Worm (Caenorhabditis elegans): ENCODE measurements around the gene F07H5.13.

F07H5.13 gene

ce11 chrII:8832941-8833340 is 42.6 kb downstream of the F07H5.13 start:
- TF ChIP-seq him-1 (tag; optimal IDR thresholded peaks at IDR 0.05) = no peak

DNA sequence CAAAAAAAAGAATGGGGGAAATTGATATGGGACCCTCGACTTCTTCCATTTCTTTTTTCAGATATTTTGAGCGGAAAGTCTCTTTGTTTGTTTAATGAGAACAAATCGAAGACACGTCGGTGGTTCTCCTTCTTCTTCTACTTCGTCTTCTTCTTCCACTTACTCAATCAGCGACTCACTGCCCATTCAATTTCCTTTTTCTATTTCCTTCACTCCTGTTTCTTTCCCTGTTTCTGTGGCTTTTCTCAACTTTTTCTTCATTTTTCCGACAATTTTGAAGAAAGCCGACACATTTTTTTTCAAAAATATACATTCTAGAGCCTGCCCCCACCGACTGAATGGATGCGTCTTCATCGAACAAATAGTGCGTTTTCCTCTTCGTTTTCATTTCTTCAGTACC is 45.5 kb downstream of the F07H5.13 start, which contains the start of gene F46C5.4:
TSS of gene F46C5.4 (plus strand) at position 222 of the 400 bp plus-strand sequence.
- TF ChIP-seq W03F9.2 (tag; optimal IDR thresholded peaks at IDR 0.05) (no peak), him-1 (tag; optimal IDR thresholded peaks at IDR 0.05) (no peak), dao-5 (tag; optimal IDR thresholded peaks at IDR 0.05) (no peak)

- no peak for TF ChIP-seq him-1 (tag; optimal IDR thresholded peaks at IDR 0.05)
- no peak for TF ChIP-seq dao-5 (tag; optimal IDR thresholded peaks at IDR 0.05)
- TF ChIP-seq W03F9.2 (tag; optimal IDR thresholded peaks at IDR 0.05) = no peak
Measured at ce11 chrII:8839025-8839424, 48.7 kb downstream of the F07H5.13 start, which contains the start of gene F46C5.7. F46C5.7 (plus strand) TSS chrII:8839325.
